Fruit fly (Drosophila melanogaster): ENCODE measurements around the gene CG5644.

CG5644 gene

dm6 chr3L:9013745-9014144, 34.1 kb upstream of the CG5644 start:
- TF ChIP-seq Dll (optimal IDR thresholded peaks at IDR 0.05) (no peak), psq (optimal IDR thresholded peaks at IDR 0.05) (no peak), EcR (GFP tag; optimal IDR thresholded peaks at IDR 0.05) (no peak), pan (optimal IDR thresholded peaks at IDR 0.05) (no peak), CG8478 (optimal IDR thresholded peaks at IDR 0.05) (no peak), usp (GFP tag; optimal IDR thresholded peaks at IDR 0.05) (no peak)

dm6 chr3L:9011485-9012389, 32.1 kb upstream of the CG5644 start:
- TF ChIP-seq psq (optimal IDR thresholded peaks at IDR 0.05) (no peak), EcR (GFP tag; optimal IDR thresholded peaks at IDR 0.05) (no peak), pan (optimal IDR thresholded peaks at IDR 0.05) (no peak), usp (GFP tag; optimal IDR thresholded peaks at IDR 0.05) (no peak), CG8478 (optimal IDR thresholded peaks at IDR 0.05) (no peak), Dll (optimal IDR thresholded peaks at IDR 0.05) (no peak)

dm6 chr3L:9009738-9010137, 30.1 kb upstream of the CG5644 start, which contains the start of gene CG5194:
CG5194 (minus strand) TSS chr3L:9009838.
- TF ChIP-seq CG8478 (optimal IDR thresholded peaks at IDR 0.05) (no peak), usp (GFP tag; optimal IDR thresholded peaks at IDR 0.05) (no peak), Dll (optimal IDR thresholded peaks at IDR 0.05) (no peak), psq (optimal IDR thresholded peaks at IDR 0.05) (no peak), EcR (GFP tag; optimal IDR thresholded peaks at IDR 0.05) (no peak), pan (optimal IDR thresholded peaks at IDR 0.05) (no peak)

dm6 chr3L:9004788-9005246, 25.1 kb upstream of the CG5644 start, which contains the start of gene Doc3:
Doc3 (plus strand) TSS chr3L:9005196.
- TF ChIP-seq Dll (optimal IDR thresholded peaks at IDR 0.05), result peak; percentile 61
- no peak for TF ChIP-seq pan (optimal IDR thresholded peaks at IDR 0.05)

dm6 chr3L:9003369-9003768, 23.7 kb upstream of the CG5644 start:
- TF ChIP-seq psq (optimal IDR thresholded peaks at IDR 0.05), result no peak
- no peak for TF ChIP-seq usp (GFP tag; optimal IDR thresholded peaks at IDR 0.05)
- TF ChIP-seq Dll (optimal IDR thresholded peaks at IDR 0.05), result no peak
- no peak for TF ChIP-seq EcR (GFP tag; optimal IDR thresholded peaks at IDR 0.05)
- TF ChIP-seq pan (optimal IDR thresholded peaks at IDR 0.05), result no peak
- TF ChIP-seq CG8478 (optimal IDR thresholded peaks at IDR 0.05), result no peak

- no peak for TF ChIP-seq CG8478 (optimal IDR thresholded peaks at IDR 0.05)
- TF ChIP-seq pan (optimal IDR thresholded peaks at IDR 0.05), result no peak
- TF ChIP-seq EcR (GFP tag; optimal IDR thresholded peaks at IDR 0.05), result no peak
- TF ChIP-seq usp (GFP tag; optimal IDR thresholded peaks at IDR 0.05), result no peak
- no peak for TF ChIP-seq Dll (optimal IDR thresholded peaks at IDR 0.05)
- no peak for TF ChIP-seq psq (optimal IDR thresholded peaks at IDR 0.05)
Observed at dm6 chr3L:9002527-9002926, 22.8 kb upstream of the CG5644 start.

- TF ChIP-seq Dll (optimal IDR thresholded peaks at IDR 0.05) (no peak), psq (optimal IDR thresholded peaks at IDR 0.05) (no peak)
Observed at dm6 chr3L:8997686-8998239, 18.1 kb upstream of the CG5644 start, which contains the start of the genes smg and CG5087. smg (minus strand) TSS chr3L:8997989. CG5087 (plus strand) TSS chr3L:8998184.

- TF ChIP-seq EcR (GFP tag; optimal IDR thresholded peaks at IDR 0.05) (no peak), CG8478 (optimal IDR thresholded peaks at IDR 0.05) (no peak), Dll (optimal IDR thresholded peaks at IDR 0.05) (peak; percentile 81), pan (optimal IDR thresholded peaks at IDR 0.05) (no peak)
Observed at dm6 chr3L:8996899-8997685, 17.4 kb upstream of the CG5644 start.

dm6 chr3L:8996173-8996767, 16.6 kb upstream of the CG5644 start:
- TF ChIP-seq EcR (GFP tag; optimal IDR thresholded peaks at IDR 0.05), result no peak
- TF ChIP-seq psq (optimal IDR thresholded peaks at IDR 0.05), result no peak
- TF ChIP-seq Dll (optimal IDR thresholded peaks at IDR 0.05), result no peak
- TF ChIP-seq pan (optimal IDR thresholded peaks at IDR 0.05), result no peak
- no peak for TF ChIP-seq CG8478 (optimal IDR thresholded peaks at IDR 0.05)
- no peak for TF ChIP-seq usp (GFP tag; optimal IDR thresholded peaks at IDR 0.05)

dm6 chr3L:8990128-8990527, 10.4 kb upstream of the CG5644 start, which contains the start of gene CG5280:
CG5280 (minus strand) TSS chr3L:8990228.
- TF ChIP-seq CG8478 (optimal IDR thresholded peaks at IDR 0.05), result no peak
- no peak for TF ChIP-seq pan (optimal IDR thresholded peaks at IDR 0.05)
- no peak for TF ChIP-seq psq (optimal IDR thresholded peaks at IDR 0.05)
- TF ChIP-seq Dll (optimal IDR thresholded peaks at IDR 0.05), result no peak
- no peak for TF ChIP-seq usp (GFP tag; optimal IDR thresholded peaks at IDR 0.05)
- no peak for TF ChIP-seq EcR (GFP tag; optimal IDR thresholded peaks at IDR 0.05)

- no peak for TF ChIP-seq Dll (optimal IDR thresholded peaks at IDR 0.05)
- no peak for TF ChIP-seq CG8478 (optimal IDR thresholded peaks at IDR 0.05)
- TF ChIP-seq EcR (GFP tag; optimal IDR thresholded peaks at IDR 0.05), result no peak
- no peak for TF ChIP-seq usp (GFP tag; optimal IDR thresholded peaks at IDR 0.05)
- no peak for TF ChIP-seq pan (optimal IDR thresholded peaks at IDR 0.05)
- no peak for TF ChIP-seq psq (optimal IDR thresholded peaks at IDR 0.05)
Observed at dm6 chr3L:8986582-8986981, 6.9 kb upstream of the CG5644 start, which contains the start of gene CG5068. CG5068 (plus strand) TSS chr3L:8986710.

All from whole organism.